Worm (Caenorhabditis elegans): ENCODE results near the gene srv-9.

DNA sequence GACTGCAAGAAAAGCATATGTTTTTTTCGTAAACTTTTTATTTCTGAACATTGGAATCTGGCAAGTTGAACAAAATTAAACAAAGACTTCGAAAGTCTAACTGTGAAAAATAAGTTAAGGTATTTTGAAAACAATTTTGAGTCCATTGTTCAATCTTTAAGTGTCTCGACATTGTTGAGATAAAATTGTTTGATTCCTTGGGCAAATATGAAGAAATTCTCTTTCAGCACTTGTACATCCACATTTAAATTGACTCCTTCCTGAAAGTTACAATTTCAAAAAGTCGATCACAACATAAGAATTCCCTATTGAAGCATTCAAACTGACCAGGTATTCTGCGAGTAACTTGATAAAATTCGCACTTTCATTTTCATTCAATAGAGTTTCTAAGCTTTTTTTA is 6.9 kb downstream of the srv-9 start:
- TF ChIP-seq mdl-1 (tag; optimal IDR thresholded peaks at IDR 0.05) (no peak), ztf-4 (tag; optimal IDR thresholded peaks at IDR 0.05) (no peak), fos-1 (tag; optimal IDR thresholded peaks at IDR 0.05) (no peak), tbx-2 (tag; optimal IDR thresholded peaks at IDR 0.05) (no peak), ceh-82 (tag; optimal IDR thresholded peaks at IDR 0.05) (peak; percentile 39), egl-27 (tag; optimal IDR thresholded peaks at IDR 0.05) (no peak), fkh-10 (GFP tag; optimal IDR thresholded peaks at IDR 0.05) (no peak), unc-39 (tag; optimal IDR thresholded peaks at IDR 0.05) (no peak), snpc-4 (tag; optimal IDR thresholded peaks at IDR 0.05) (no peak), ztf-11 (tag; optimal IDR thresholded peaks at IDR 0.05) (no peak)
